Fruit fly (Drosophila melanogaster): ENCODE data around the gene CG34250.

- TF ChIP-seq pan (optimal IDR thresholded peaks at IDR 0.05) (no peak), EcR (GFP tag; optimal IDR thresholded peaks at IDR 0.05) (no peak), CG8478 (optimal IDR thresholded peaks at IDR 0.05) (no peak), Dll (optimal IDR thresholded peaks at IDR 0.05) (no peak), usp (GFP tag; optimal IDR thresholded peaks at IDR 0.05) (no peak), psq (optimal IDR thresholded peaks at IDR 0.05) (no peak)
Observed at dm6 chr3L:17506005-17506760, 30.2 kb downstream of the CG34250 start.
